Worm (Caenorhabditis elegans): ENCODE data around the gene pepm-1.

DNA sequence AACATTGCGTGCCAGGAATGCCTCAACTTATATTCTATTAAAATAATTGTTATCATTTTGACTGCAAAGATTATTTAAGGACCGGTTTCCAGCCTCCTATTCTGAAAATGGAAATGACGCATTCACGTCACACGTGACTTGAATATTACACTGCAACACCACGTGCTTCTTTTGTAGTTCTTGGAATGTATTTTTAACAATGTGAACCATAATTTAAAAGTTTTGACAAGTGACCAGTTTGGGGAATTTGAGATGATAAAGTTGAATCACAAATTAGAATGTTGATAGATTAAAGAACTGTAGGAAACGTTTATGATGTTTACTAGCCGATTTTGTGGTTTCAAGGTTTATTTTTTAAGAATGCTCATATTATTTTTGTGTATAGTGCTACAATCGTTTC is 12.8 kb downstream of the pepm-1 start, which contains the start of gene F47B8.10:
- TF ChIP-seq klf-2 (GFP tag; conservative IDR thresholded peaks at IDR 0.05) (no peak), ztf-23 (GFP tag; IDR thresholded peaks at IDR 0.05) (no peak), cog-1 (tag; optimal IDR thresholded peaks at IDR 0.05) (no peak), flt-1 (GFP tag; IDR thresholded peaks at IDR 0.05) (no peak), tab-1 (GFP tag; IDR thresholded peaks at IDR 0.05) (no peak), ztf-29 (GFP tag; IDR thresholded peaks at IDR 0.05) (no peak), T22C8.4 (GFP tag; IDR thresholded peaks at IDR 0.05) (no peak), ref-1 (GFP tag; conservative IDR thresholded peaks at IDR 0.05) (no peak), med-1 (GFP tag; optimal IDR thresholded peaks at IDR 0.05; ENCODE audit: insufficient read depth) (no peak)
